Fruit fly (Drosophila melanogaster): ENCODE measurements around the gene CG11726.

The CG11726 gene

dm6 chr3L:11394390-11394789 is at the start of gene CG11726:
CG11726 (plus strand) TSS chr3L:11394690.
- no peak for TF ChIP-seq CG14711 (tag; optimal IDR thresholded peaks at IDR 0.05)
- TF ChIP-seq toe (GFP tag; optimal IDR thresholded peaks at IDR 0.05) = no peak

- peak; percentile 40 for TF ChIP-seq CG12768 (GFP tag; optimal IDR thresholded peaks at IDR 0.05)
- TF ChIP-seq CG5204 (GFP tag; optimal IDR thresholded peaks at IDR 0.05) = no peak
Measured at dm6 chr3L:11345536-11345935, 49.0 kb upstream of the CG11726 start.

DNA sequence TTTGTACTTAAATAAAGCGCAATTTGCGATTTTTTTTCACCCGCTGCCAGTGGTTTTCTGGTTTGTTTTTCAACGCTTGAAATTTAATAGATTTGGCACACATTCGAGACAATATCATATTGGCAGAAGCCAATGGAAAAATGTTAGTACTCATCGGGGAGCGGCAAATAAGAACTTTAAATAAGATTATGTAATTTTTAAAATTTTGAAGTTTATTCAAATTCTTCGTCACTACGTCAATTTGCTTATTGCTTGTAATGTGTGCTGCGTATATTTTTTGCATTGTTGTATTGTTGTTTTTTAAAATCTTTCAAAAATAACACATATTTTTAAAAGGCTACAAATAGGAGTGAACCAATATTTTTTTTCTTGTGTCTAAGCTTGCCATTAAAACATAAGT is 47.5 kb upstream of the CG11726 start:
- no peak for TF ChIP-seq CG7101 (tag; optimal IDR thresholded peaks at IDR 0.05)
- TF ChIP-seq Mnt (GFP tag; optimal IDR thresholded peaks at IDR 0.05) = no peak
- no peak for TF ChIP-seq tj (GFP tag; optimal IDR thresholded peaks at IDR 0.05)
- no peak for TF ChIP-seq bab1 (GFP tag; optimal IDR thresholded peaks at IDR 0.05)
- TF ChIP-seq CG5204 (GFP tag; optimal IDR thresholded peaks at IDR 0.05) = no peak
- peak; percentile 10 for TF ChIP-seq CG7045 (GFP tag; optimal IDR thresholded peaks at IDR 0.05)
- no peak for TF ChIP-seq CG12768 (GFP tag; optimal IDR thresholded peaks at IDR 0.05)
- no peak for TF ChIP-seq cnc (optimal IDR thresholded peaks at IDR 0.05)
- no peak for TF ChIP-seq Clk (GFP tag; optimal IDR thresholded peaks at IDR 0.05)

- no peak for TF ChIP-seq cnc (optimal IDR thresholded peaks at IDR 0.05)
- peak; percentile 51 for TF ChIP-seq bab1 (GFP tag; optimal IDR thresholded peaks at IDR 0.05)
- no peak for TF ChIP-seq Hr96 (GFP tag; optimal IDR thresholded peaks at IDR 0.05)
- TF ChIP-seq Mnt (GFP tag; optimal IDR thresholded peaks at IDR 0.05) = peak; percentile 8
- no peak for TF ChIP-seq kay (GFP tag; ENCODE audit: borderline replicate concordance)
- peak; percentile 86 for TF ChIP-seq CG7045 (GFP tag; optimal IDR thresholded peaks at IDR 0.05)
- TF ChIP-seq CG1620 (GFP tag; optimal IDR thresholded peaks at IDR 0.05) = no peak
- peak; percentile 85 for TF ChIP-seq CG7101 (tag; optimal IDR thresholded peaks at IDR 0.05)
- peak; percentile 85 for TF ChIP-seq CG11617 (GFP tag; optimal IDR thresholded peaks at IDR 0.05)
- no peak for TF ChIP-seq Clk (GFP tag; optimal IDR thresholded peaks at IDR 0.05)
- peak; percentile 76 for TF ChIP-seq tj (GFP tag; optimal IDR thresholded peaks at IDR 0.05)
- TF ChIP-seq pad (GFP tag; optimal IDR thresholded peaks at IDR 0.05) = peak; percentile 58
- peak; percentile 88 for TF ChIP-seq CG33017 (tag; optimal IDR thresholded peaks at IDR 0.05)
- TF ChIP-seq CG14711 (tag; optimal IDR thresholded peaks at IDR 0.05) = peak; percentile 82
- peak; percentile 40 for TF ChIP-seq CG12768 (GFP tag; optimal IDR thresholded peaks at IDR 0.05)
- TF ChIP-seq CG5204 (GFP tag; optimal IDR thresholded peaks at IDR 0.05) = peak; percentile 60
- TF ChIP-seq ovo (GFP tag; optimal IDR thresholded peaks at IDR 0.05) = peak; percentile 65
Measured at dm6 chr3L:11348971-11349907, 45.3 kb upstream of the CG11726 start.

DNA sequence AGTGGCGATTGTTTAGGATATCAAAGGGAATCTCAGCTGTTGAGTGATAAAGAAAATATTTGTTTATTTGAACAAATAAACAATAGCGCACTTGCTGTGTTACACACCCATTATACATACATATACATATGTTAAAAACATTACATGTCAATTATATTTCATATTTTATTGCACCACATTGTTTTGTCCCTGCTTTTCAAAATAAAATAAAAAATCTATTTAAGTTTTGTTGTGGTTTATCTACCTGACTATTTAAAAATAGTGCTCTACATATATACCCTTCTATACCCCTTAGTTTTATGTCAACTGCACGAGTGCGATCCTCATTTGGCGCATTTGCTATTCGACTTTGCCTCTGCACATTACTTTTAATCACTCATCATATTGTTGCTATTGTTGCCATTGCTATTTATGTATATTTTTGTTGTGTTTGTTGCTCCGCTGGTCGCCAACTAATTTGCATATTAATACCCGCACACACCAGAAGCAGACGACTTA is 44.5 kb upstream of the CG11726 start:
- peak; percentile 39 for TF ChIP-seq Clk (GFP tag; optimal IDR thresholded peaks at IDR 0.05)
- peak; percentile 3 for TF ChIP-seq CG1620 (GFP tag; optimal IDR thresholded peaks at IDR 0.05)
- TF ChIP-seq tj (GFP tag; optimal IDR thresholded peaks at IDR 0.05) = no peak
- peak; percentile 57 for TF ChIP-seq bab1 (GFP tag; optimal IDR thresholded peaks at IDR 0.05)
- TF ChIP-seq toe (GFP tag; optimal IDR thresholded peaks at IDR 0.05) = no peak
- peak; percentile 85 for TF ChIP-seq CG14711 (tag; optimal IDR thresholded peaks at IDR 0.05)
- peak; percentile 11 for TF ChIP-seq kay (GFP tag; ENCODE audit: borderline replicate concordance)
- TF ChIP-seq ovo (GFP tag; optimal IDR thresholded peaks at IDR 0.05) = no peak
- no peak for TF ChIP-seq cnc (optimal IDR thresholded peaks at IDR 0.05)
- TF ChIP-seq CG7101 (tag; optimal IDR thresholded peaks at IDR 0.05) = peak; percentile 88
- TF ChIP-seq pad (GFP tag; optimal IDR thresholded peaks at IDR 0.05) = peak; percentile 78
- TF ChIP-seq CG5204 (GFP tag; optimal IDR thresholded peaks at IDR 0.05) = peak; percentile 73
- peak; percentile 32 for TF ChIP-seq CG11617 (GFP tag; optimal IDR thresholded peaks at IDR 0.05)
- TF ChIP-seq cic (GFP tag; optimal IDR thresholded peaks at IDR 0.05) = no peak
- TF ChIP-seq CG12768 (GFP tag; optimal IDR thresholded peaks at IDR 0.05) = peak; percentile 53
- TF ChIP-seq CG7045 (GFP tag; optimal IDR thresholded peaks at IDR 0.05) = peak; percentile 80
- TF ChIP-seq Hr96 (GFP tag; optimal IDR thresholded peaks at IDR 0.05) = peak; percentile 56
- TF ChIP-seq CG33017 (tag; optimal IDR thresholded peaks at IDR 0.05) = peak; percentile 79
- TF ChIP-seq Mnt (GFP tag; optimal IDR thresholded peaks at IDR 0.05) = no peak
- peak; percentile 70 for TF ChIP-seq Crg-1 (GFP tag; optimal IDR thresholded peaks at IDR 0.05)

DNA sequence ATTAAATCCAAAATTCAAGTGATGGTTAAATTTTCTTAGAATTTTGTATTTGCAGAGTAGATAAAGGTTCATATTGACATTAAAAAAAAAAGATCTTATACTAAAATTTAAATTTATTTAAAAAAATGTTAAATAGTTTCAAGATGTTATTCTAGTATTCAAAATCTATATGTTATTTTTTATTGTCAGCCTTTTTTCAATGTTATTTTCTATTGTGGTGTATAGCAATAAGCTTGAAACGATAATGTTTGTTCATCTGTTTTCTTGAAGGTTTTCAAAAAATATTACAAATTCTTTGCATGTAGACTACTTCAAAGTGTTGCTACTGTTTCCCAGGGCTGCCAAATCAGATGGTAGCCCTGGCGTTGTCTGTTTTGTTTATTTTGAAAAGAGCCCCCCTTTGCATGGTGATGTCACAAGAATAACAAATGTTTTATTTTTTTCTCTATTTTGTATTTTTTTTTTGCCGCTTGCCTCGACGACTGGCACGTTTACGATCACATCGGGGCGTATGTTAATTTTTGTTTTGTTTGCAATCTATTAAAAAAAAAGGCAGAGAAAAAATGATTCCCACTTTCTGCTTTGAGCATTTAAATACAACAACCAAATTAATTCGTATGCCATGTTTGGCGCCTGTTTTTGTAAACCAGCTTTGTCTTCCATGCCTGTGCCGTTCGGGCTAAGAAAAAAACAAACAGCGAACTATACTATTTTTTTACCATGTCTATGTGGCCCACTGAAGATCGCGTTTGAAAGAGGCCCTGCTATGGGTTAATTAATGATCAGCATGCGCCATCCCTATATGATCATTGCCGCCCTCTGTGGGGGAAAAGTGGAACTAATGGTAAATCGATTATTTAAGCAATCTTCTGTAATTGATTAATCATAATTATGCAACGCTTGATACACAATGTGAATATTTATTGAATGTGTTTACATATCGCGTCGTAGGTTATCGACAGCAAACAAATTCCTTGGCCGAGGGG is 43.5 kb upstream of the CG11726 start:
- TF ChIP-seq CG33017 (tag; optimal IDR thresholded peaks at IDR 0.05) (no peak), Crg-1 (GFP tag; optimal IDR thresholded peaks at IDR 0.05) (no peak), pad (GFP tag; optimal IDR thresholded peaks at IDR 0.05) (peak; percentile 2), Hr96 (GFP tag; optimal IDR thresholded peaks at IDR 0.05) (peak; percentile 44), CG5204 (GFP tag; optimal IDR thresholded peaks at IDR 0.05) (peak; percentile 46), tj (GFP tag; optimal IDR thresholded peaks at IDR 0.05) (peak; percentile 33), CG12768 (GFP tag; optimal IDR thresholded peaks at IDR 0.05) (peak; percentile 32), cic (GFP tag; optimal IDR thresholded peaks at IDR 0.05) (no peak), CG11617 (GFP tag; optimal IDR thresholded peaks at IDR 0.05) (peak; percentile 52), CG7101 (tag; optimal IDR thresholded peaks at IDR 0.05) (no peak), toe (GFP tag; optimal IDR thresholded peaks at IDR 0.05) (peak; percentile 24), kay (GFP tag; ENCODE audit: borderline replicate concordance) (peak; percentile 86)
